Fruit fly (Drosophila melanogaster) whole organism: ENCODE data around the gene CG2120.

Experiments
- CG8478 ChIP-seq: fragments of >200 bp; optimal IDR thresholded peaks from 2 replicates; lab custom pipeline; 2018; ENCODE audit warnings: inconsistent platforms
- EcR ChIP-seq, 2 experiments: fragments of >200 bp; optimal IDR thresholded peaks; 2 replicates each; lab custom pipeline; 2017; ENCODE audit warnings: missing biosample characterization in 2 of 2, missing genetic modification characterization in 2 of 2, missing genetic modification reagents in 2 of 2
- psq ChIP-seq: fragments of >200 bp; optimal IDR thresholded peaks from 2 replicates; lab custom pipeline; 2017

DNA sequence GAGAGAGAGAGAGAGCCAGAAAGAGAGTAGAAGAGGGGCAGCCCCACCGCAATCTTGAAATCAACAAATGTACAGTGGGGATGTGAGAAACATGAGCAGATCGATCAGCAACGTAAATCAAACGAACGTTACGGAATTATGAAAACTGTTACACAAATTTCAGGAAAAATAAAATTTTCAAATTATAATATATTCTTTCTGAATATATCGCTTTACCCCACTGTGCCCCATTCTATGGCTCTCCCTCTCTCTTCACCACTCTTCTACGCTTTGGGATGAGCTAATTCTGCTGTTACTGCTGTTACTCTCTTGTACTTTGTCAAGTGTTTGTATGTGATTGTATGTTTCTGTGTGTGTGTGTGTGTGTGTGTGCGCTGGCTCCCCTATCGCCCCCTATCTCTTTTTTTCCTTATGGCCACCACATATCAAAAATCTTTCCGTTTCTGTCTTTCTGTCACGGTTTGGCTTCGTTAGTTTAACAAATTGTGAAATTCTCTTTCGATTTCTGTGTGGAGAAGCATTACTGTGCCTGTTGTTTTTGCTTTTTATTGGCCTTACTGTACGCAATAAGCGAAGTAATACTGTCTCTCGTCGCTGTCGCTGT lies 44.5 kb upstream of the CG2120 start:
- no peak for TF ChIP-seq psq (lab: Kevin White, UChicago)
- no peak for TF ChIP-seq EcR (GFP tag; optimal IDR thresholded peaks at IDR 0.05; lab: Kevin White, UChicago)
- no peak for TF ChIP-seq CG8478 (lab: Kevin White, UChicago)
